Worm (Caenorhabditis elegans) whole organism, midembryonic: ENCODE data around the gene F18E9.4.

ENCODE experiments used
- cog-1 ChIP-seq: sonication (generic microtip); optimal IDR thresholded peaks from 2 replicates; lab custom pipeline; 2016; ENCODE audit warnings: missing genetic modification characterization, missing compliant biosample characterization
- flt-1 ChIP-seq: fragments of 200-800 bp; sonication (Bioruptor generic); IDR thresholded peaks from 2 replicates; pipeline ENCODE4 v1.3.6; 2022; ENCODE audit warnings: missing genetic modification characterization, missing compliant biosample characterization
- med-1 ChIP-seq: sonication (generic microtip); optimal IDR thresholded peaks from 2 replicates; lab custom pipeline; 2017; ENCODE audit warnings: missing genetic modification characterization, mild to moderate bottlenecking, missing compliant biosample characterization, antibody characterized with exemption, missing genetic modification reagents; ENCODE audit not compliant: insufficient read depth
- tab-1 ChIP-seq: fragments of 200-800 bp; sonication (Bioruptor generic); IDR thresholded peaks from 2 replicates; pipeline ENCODE4 v1.3.6; 2022; ENCODE audit warnings: missing genetic modification characterization, missing compliant biosample characterization
- ztf-29 ChIP-seq: fragments of 200-800 bp; sonication (Bioruptor generic); IDR thresholded peaks from 2 replicates; pipeline ENCODE4 v1.3.6; 2022; ENCODE audit warnings: missing genetic modification reagents, missing genetic modification characterization, missing compliant biosample characterization

DNA sequence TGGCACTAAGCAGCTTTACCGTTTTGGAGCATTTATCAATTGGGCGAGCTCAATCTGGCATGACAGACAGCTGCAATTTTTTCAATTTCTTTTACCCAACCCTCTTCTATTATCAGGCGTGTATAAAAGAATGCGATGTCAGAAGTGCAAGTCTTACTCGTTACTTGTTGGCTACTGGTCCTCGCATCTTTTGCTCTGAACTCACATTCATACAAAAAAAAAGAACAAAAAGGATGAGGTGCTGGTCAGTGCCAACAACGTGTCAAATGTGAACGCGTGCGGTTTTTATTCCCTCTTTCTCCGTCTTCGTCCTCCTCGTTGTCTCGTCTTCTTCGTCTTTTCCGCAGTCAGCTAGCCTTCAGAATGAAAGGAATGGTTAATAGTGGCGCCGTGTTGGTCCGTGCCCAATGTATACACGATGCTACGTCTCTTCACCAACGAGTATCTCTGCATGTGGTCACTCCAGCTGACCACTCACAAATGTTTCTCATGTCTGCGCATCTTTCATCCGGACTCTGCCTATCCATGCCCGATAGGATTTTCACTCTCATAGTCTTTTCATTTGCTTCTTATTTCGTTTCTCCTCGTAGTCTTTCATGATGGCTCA lies 14.4 kb upstream of the F18E9.4 start:
- no peak for TF ChIP-seq ztf-29 (GFP tag; lab: Robert Waterston, UW)
- no peak for TF ChIP-seq flt-1 (GFP tag; lab: Robert Waterston, UW)
- no peak for TF ChIP-seq cog-1
- TF ChIP-seq med-1, result no peak
- no peak for TF ChIP-seq tab-1 (GFP tag; lab: Robert Waterston, UW)
